Worm (Caenorhabditis elegans) whole organism, mixed stage, embryonic: ENCODE data around the gene M70.5.

ENCODE experiments used
- M03D4.4 ChIP-seq: sonication (generic microtip); optimal IDR thresholded peaks from 2 replicates; lab custom pipeline; 2017; ENCODE audit warnings: mild to moderate bottlenecking, missing genetic modification characterization, missing compliant biosample characterization
- bed-3 ChIP-seq: fragments of 200-800 bp; sonication (Bioruptor generic); optimal IDR thresholded peaks from 3 replicates; lab custom pipeline; 2018; ENCODE audit warnings: mild to moderate bottlenecking, missing genetic modification characterization, moderate library complexity, missing compliant biosample characterization
- blmp-1 ChIP-seq: fragments of 150-350 bp; optimal IDR thresholded peaks from 2 replicates; lab custom pipeline; 2014; ENCODE audit warnings: missing biosample characterization, missing genetic modification characterization
- ceh-39 ChIP-seq: fragments of 150-350 bp; optimal IDR thresholded peaks from 2 replicates; lab custom pipeline; 2014; ENCODE audit warnings: missing biosample characterization, missing genetic modification characterization
- ceh-43 ChIP-seq: fragments of 200-800 bp; sonication (Bioruptor generic); optimal IDR thresholded peaks from 2 replicates; lab custom pipeline; 2018; ENCODE audit warnings: mild to moderate bottlenecking, missing genetic modification characterization, moderate library complexity, missing compliant biosample characterization
- ces-1 ChIP-seq: fragments of 150-350 bp; optimal IDR thresholded peaks from 2 replicates; lab custom pipeline; 2014; ENCODE audit warnings: missing biosample characterization, missing genetic modification reagents, missing genetic modification characterization
- cnd-1 ChIP-seq: fragments of 200-800 bp; sonication (Bioruptor generic); optimal IDR thresholded peaks from 2 replicates; lab custom pipeline; 2018; ENCODE audit warnings: mild to moderate bottlenecking, missing genetic modification characterization, missing compliant biosample characterization
- drap-1 ChIP-seq: fragments of 200-800 bp; sonication (Bioruptor generic); optimal IDR thresholded peaks from 3 replicates; lab custom pipeline; 2018; ENCODE audit warnings: mild to moderate bottlenecking, missing genetic modification characterization, missing compliant biosample characterization
- elt-1 ChIP-seq: sonication (generic microtip); optimal IDR thresholded peaks from 2 replicates; lab custom pipeline; 2017; ENCODE audit warnings: missing genetic modification characterization, mild to moderate bottlenecking, missing compliant biosample characterization, antibody characterized with exemption, moderate library complexity, borderline replicate concordance; ENCODE audit not compliant: insufficient read depth
- elt-3 ChIP-seq: fragments of 150-350 bp; optimal IDR thresholded peaks from 2 replicates; lab custom pipeline; 2014; ENCODE audit warnings: missing biosample characterization, missing genetic modification characterization
- hlh-1 ChIP-seq: fragments of 150-350 bp; optimal IDR thresholded peaks from 2 replicates; lab custom pipeline; 2014; ENCODE audit warnings: missing biosample characterization, missing genetic modification reagents, missing genetic modification characterization
- lin-13 ChIP-seq: fragments of 150-350 bp; optimal IDR thresholded peaks from 2 replicates; lab custom pipeline; 2014; ENCODE audit warnings: missing biosample characterization, missing genetic modification characterization
- lsy-2 ChIP-seq: fragments of 150-350 bp; optimal IDR thresholded peaks from 2 replicates; lab custom pipeline; 2014; ENCODE audit warnings: missing biosample characterization, missing genetic modification characterization
- mep-1 ChIP-seq: fragments of 150-350 bp; optimal IDR thresholded peaks from 2 replicates; lab custom pipeline; 2017; ENCODE audit warnings: missing biosample characterization, missing genetic modification reagents, missing genetic modification characterization, inconsistent platforms
- mls-2 ChIP-seq: sonication (generic microtip); optimal IDR thresholded peaks from 2 replicates; lab custom pipeline; 2016; ENCODE audit warnings: mild to moderate bottlenecking, missing genetic modification characterization, moderate library complexity, missing compliant biosample characterization
- nhr-12 ChIP-seq: fragments of 150-350 bp; optimal IDR thresholded peaks from 2 replicates; lab custom pipeline; 2014; ENCODE audit warnings: missing biosample characterization, missing genetic modification characterization
- nhr-2 ChIP-seq: fragments of 150-350 bp; optimal IDR thresholded peaks from 2 replicates; lab custom pipeline; 2014; ENCODE audit warnings: missing biosample characterization, missing genetic modification characterization
- nhr-237 ChIP-seq: fragments of 150-350 bp; optimal IDR thresholded peaks from 2 replicates; lab custom pipeline; 2014; ENCODE audit warnings: missing biosample characterization, missing genetic modification characterization
- nhr-28 ChIP-seq: fragments of 150-350 bp; optimal IDR thresholded peaks from 2 replicates; lab custom pipeline; 2014; ENCODE audit warnings: missing biosample characterization, missing genetic modification characterization
- nhr-76 ChIP-seq: sonication (generic microtip); optimal IDR thresholded peaks from 2 replicates; lab custom pipeline; 2017; ENCODE audit warnings: missing biosample characterization, missing genetic modification characterization
- pha-4 ChIP-seq: fragments of 150-350 bp; optimal IDR thresholded peaks from 2 replicates; lab custom pipeline; 2018; ENCODE audit warnings: missing biosample characterization, missing genetic modification reagents, missing genetic modification characterization
- sem-2 ChIP-seq: fragments of 200-800 bp; sonication (Bioruptor generic); optimal IDR thresholded peaks from 2 replicates; lab custom pipeline; 2018; ENCODE audit warnings: mild to moderate bottlenecking, missing genetic modification characterization, missing compliant biosample characterization
- snpc-4 ChIP-seq: fragments of 150-350 bp; optimal IDR thresholded peaks from 2 replicates; lab custom pipeline; 2014; ENCODE audit warnings: missing biosample characterization, missing genetic modification characterization
- sptf-1 ChIP-seq: sonication (generic microtip); optimal IDR thresholded peaks from 2 replicates; lab custom pipeline; 2017; ENCODE audit warnings: mild to moderate bottlenecking, missing genetic modification characterization, moderate library complexity, missing compliant biosample characterization
- tbx-8 ChIP-seq: fragments of 200-800 bp; sonication (Bioruptor generic); optimal IDR thresholded peaks from 2 replicates; lab custom pipeline; 2018; ENCODE audit warnings: mild to moderate bottlenecking, missing genetic modification characterization, moderate library complexity, missing compliant biosample characterization
- unc-120 ChIP-seq: sonication (generic microtip); optimal IDR thresholded peaks from 2 replicates; lab custom pipeline; 2017; ENCODE audit warnings: missing genetic modification characterization, missing compliant biosample characterization; ENCODE audit not compliant: poor library complexity, severe bottlenecking
- unc-39 ChIP-seq: fragments of 150-350 bp; optimal IDR thresholded peaks from 2 replicates; lab custom pipeline; 2014; ENCODE audit warnings: missing biosample characterization, missing genetic modification characterization
- unc-62 ChIP-seq: fragments of 150-350 bp; optimal IDR thresholded peaks from 2 replicates; lab custom pipeline; 2014; ENCODE audit warnings: missing biosample characterization, missing genetic modification reagents, missing genetic modification characterization
- zip-8 ChIP-seq: fragments of 150-350 bp; optimal IDR thresholded peaks from 2 replicates; lab custom pipeline; 2014; ENCODE audit warnings: missing biosample characterization, missing genetic modification characterization
- ztf-11 ChIP-seq: fragments of 150-350 bp; optimal IDR thresholded peaks from 2 replicates; lab custom pipeline; 2014; ENCODE audit warnings: missing biosample characterization, missing genetic modification characterization

Gene M70.5

DNA sequence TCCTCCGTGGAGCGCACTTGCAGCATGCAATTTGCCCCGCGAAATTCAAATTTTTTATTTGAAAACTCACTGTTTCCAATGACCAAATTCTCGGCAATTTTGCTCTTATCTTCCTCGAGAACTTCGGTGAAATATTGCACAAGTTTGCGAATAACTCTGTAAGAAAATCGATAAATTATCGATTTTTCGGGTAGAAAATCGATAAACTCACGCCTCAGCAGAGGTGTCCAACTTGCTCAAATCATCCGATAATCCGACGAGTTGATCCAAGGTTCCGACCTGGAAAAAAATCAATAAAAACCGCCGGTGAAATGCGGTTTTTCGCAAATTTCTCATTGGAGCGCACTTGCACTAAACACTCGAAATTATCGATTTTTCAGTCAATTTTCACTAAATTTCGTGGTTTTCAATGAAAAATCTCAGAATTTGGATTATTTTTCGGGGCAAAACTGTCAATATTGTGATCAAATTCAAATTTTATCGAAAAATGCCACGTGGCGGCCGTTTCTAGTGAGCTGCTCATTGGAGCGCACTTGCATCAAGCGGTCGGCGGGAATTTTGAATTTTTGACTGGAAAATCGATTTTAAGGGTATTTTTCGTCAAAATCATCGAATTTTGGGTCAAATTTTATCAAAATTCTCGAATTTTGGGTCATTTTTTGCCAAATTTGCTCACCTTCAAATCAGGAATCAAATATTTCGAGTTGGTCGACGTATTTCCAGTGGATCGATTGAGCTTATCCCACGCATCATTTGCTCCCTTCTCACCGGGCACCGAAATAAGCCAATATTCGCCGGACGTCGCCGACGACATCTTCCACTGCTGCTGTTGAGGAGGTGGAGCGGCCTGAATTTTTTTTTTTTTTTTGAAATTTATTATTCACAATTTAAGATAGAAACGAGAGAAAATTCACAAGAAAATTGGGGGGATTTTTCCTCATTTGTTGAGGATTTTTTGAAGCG lies 38.6 kb upstream of the M70.5 start, which contains the start of gene vha-11:
TSS of gene vha-11 (minus strand) at position 847 of the 963 bp plus-strand sequence.
- TF ChIP-seq nhr-28 (tag; lab: Kevin White, UChicago) (no peak), pha-4 (no peak), hlh-1 (no peak), bed-3 (no peak), cnd-1 (tag; lab: Kevin White, UChicago) (no peak), unc-39 (tag; lab: Kevin White, UChicago) (no peak), elt-1 (tag; lab: Kevin White, UChicago) (no peak), mep-1 (no peak), sptf-1 (tag; lab: Kevin White, UChicago) (no peak), lin-13 (tag; lab: Kevin White, UChicago) (no peak), lsy-2 (tag; lab: Kevin White, UChicago) (no peak), snpc-4 (tag; lab: Kevin White, UChicago) (no peak), unc-120 (tag; lab: Kevin White, UChicago) (no peak), nhr-12 (tag; lab: Kevin White, UChicago) (no peak)

DNA sequence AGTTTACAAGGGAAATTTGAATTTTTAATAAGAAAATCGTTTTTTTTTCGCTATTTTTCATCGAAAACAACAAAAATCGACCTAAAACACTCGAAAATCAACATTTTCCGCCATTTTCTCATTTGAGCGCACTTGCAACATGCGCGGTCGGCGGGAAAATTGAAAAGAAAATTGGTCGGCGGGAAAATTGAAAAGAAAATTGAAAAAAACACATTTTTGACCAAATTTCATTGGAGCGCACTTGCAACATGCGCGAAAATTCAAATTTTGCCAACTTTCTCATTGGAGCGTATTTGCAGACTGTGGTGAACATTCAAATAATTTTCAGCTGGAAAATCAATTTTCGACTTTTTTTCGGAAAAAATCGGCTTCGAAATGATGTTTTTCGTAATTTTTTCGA lies 36.1 kb upstream of the M70.5 start:
- TF ChIP-seq elt-1 (tag; lab: Kevin White, UChicago) (no peak), bed-3 (no peak), drap-1 (GFP tag; lab: Kevin White, UChicago) (no peak), ztf-11 (no peak), mep-1 (no peak), lsy-2 (tag; lab: Kevin White, UChicago) (no peak)

DNA sequence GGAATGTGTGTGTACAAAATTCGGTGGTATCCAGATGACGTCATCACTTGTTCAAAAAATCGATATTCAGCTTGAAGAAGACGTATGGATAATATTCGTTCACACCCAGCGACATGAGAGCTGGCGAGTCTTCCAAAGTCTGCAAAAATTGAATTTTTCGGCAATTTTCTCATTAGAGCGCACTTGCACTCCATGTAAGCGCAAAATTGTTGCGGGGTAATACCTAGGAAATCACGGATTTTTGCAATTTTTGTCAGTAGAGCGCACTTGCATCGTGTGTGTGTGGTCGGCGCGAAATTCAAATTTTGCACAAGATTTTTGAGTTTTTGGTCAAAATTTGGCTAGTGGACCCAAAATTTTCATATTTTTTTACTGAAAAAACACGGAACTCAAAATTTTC lies 32.8 kb upstream of the M70.5 start:
- TF ChIP-seq zip-8 (tag; lab: Kevin White, UChicago) (peak; percentile 3), tbx-8 (GFP tag; lab: Kevin White, UChicago) (no peak)

DNA sequence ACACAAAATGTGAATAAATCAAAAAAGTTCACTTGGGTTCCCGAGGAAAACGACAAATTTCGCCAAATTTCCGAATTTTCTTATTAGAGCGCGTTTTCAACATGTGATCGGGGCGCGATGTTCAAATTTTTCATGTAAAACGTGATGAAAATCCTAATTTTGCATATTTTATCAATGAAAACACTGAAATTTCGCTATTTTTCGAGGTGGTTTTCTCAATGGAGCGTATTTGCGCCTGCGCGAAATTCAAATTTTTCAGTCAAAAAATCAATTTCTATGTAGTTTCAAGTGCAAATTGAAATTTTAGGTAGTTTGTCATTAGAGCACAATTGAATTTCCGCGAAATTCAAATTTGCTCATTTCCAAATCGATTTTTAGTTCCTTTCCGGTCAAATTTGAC lies 32.0 kb upstream of the M70.5 start:
- no peak for TF ChIP-seq lsy-2 (tag; lab: Kevin White, UChicago)
- peak; percentile 21 for TF ChIP-seq sptf-1 (tag; lab: Kevin White, UChicago)
- TF ChIP-seq hlh-1, result no peak
- TF ChIP-seq snpc-4 (tag; lab: Kevin White, UChicago), result no peak
- TF ChIP-seq ces-1 (GFP tag; lab: Kevin White, UChicago), result no peak
- TF ChIP-seq mls-2 (tag; lab: Kevin White, UChicago), result no peak

DNA sequence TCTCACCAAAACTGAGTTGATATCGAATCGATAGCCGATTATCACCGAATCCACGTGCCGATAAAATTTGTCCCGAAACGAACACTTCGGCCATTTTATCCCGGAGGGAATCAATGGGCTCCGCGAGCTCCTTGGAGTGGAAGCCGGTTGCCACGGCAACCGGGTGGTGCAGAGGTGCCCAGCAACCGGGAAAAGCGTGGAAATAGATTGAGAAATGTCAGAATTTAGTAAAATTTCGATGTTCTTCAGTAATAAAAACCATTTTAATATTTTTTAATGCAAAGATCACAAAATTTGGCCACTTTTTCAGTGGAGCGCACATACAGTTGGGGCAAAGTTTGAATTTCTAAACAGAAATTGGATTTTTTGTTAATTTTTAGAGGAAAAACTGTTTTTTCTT lies 31.0 kb upstream of the M70.5 start, which contains the start of gene mksr-2:
TSS of gene mksr-2 (minus strand) at position 101 of the 400 bp plus-strand sequence.
- TF ChIP-seq tbx-8 (GFP tag; lab: Kevin White, UChicago), result no peak
- TF ChIP-seq unc-39 (tag; lab: Kevin White, UChicago), result no peak
- TF ChIP-seq elt-3 (tag; lab: Kevin White, UChicago), result no peak
- TF ChIP-seq ces-1 (GFP tag; lab: Kevin White, UChicago), result no peak
- no peak for TF ChIP-seq nhr-28 (tag; lab: Kevin White, UChicago)
- no peak for TF ChIP-seq ceh-43 (GFP tag; lab: Kevin White, UChicago)
- TF ChIP-seq blmp-1 (tag; lab: Kevin White, UChicago), result no peak
- TF ChIP-seq sem-2 (GFP tag; lab: Kevin White, UChicago), result no peak

DNA sequence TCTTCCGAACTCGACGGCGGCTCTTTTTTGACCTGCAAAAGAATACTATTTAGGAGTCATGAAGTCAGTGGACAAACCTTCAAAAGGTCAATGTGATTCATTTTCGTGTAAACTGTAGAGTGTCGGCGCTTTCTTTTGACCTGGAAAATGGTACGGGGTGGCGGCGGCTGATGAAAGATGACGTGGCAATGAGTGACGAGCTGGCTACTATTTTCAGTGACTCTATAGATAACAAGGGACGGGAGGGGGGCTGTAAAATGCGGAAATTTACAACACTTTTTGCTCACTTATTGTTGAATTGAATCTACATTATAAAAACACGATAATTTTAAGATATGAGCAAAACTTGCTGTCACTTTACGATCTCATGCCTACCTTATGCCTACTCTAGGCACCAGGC lies 24.8 kb upstream of the M70.5 start, which contains the start of gene lin-1:
TSS of gene lin-1 (minus strand) at position 101 of the 400 bp plus-strand sequence.
- no peak for TF ChIP-seq unc-62 (GFP tag; lab: Kevin White, UChicago)

DNA sequence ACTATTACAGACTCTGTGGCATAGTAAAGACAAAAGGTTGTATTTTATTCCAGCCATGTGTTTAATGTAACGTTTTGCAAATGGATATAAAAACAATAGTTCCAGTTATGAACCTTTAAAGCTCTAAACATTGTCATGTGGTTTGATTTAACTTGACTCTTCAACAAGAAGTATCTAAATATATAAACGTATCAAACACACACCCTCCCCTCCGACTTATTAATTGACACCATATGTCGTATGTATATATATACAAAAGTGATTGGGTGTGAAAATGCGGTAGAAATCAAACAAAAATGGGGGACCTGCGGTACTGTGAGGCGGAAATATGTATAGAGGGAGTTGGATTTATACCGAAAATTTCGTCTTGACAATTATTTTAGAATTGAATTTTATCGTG lies 23.0 kb upstream of the M70.5 start:
- TF ChIP-seq mep-1, result no peak
- TF ChIP-seq elt-1 (tag; lab: Kevin White, UChicago), result no peak
- no peak for TF ChIP-seq nhr-76 (tag; lab: Kevin White, UChicago)
- no peak for TF ChIP-seq pha-4
- no peak for TF ChIP-seq unc-120 (tag; lab: Kevin White, UChicago)
- TF ChIP-seq lin-13 (tag; lab: Kevin White, UChicago), result no peak
- no peak for TF ChIP-seq M03D4.4 (tag; lab: Kevin White, UChicago)
- no peak for TF ChIP-seq unc-62 (GFP tag; lab: Kevin White, UChicago)
- no peak for TF ChIP-seq sem-2 (GFP tag; lab: Kevin White, UChicago)
- TF ChIP-seq nhr-2 (tag; lab: Kevin White, UChicago), result no peak
- TF ChIP-seq cnd-1 (tag; lab: Kevin White, UChicago), result no peak
- no peak for TF ChIP-seq ceh-39 (tag; lab: Kevin White, UChicago)
- no peak for TF ChIP-seq nhr-237 (tag; lab: Kevin White, UChicago)
- TF ChIP-seq hlh-1, result no peak
- TF ChIP-seq nhr-12 (tag; lab: Kevin White, UChicago), result no peak
